Worm (Caenorhabditis elegans) whole organism, young adult: ENCODE data around the gene Y49F6C.8.

Source experiments
- F52B5.7 ChIP-seq: sonication (generic microtip); optimal IDR thresholded peaks from 2 replicates; lab custom pipeline; 2016; ENCODE audit warnings: mild to moderate bottlenecking, missing genetic modification characterization, missing compliant biosample characterization
- akir-1 ChIP-seq: fragments of 200-800 bp; sonication (Bioruptor generic); optimal IDR thresholded peaks from 2 replicates; lab custom pipeline; 2018; ENCODE audit warnings: mild to moderate bottlenecking, missing genetic modification characterization, moderate library complexity, missing compliant biosample characterization
- ama-1 ChIP-seq, 3 experiments: fragments of 150-350 bp in 1 of 3; sonication (generic microtip) in 2 of 3; optimal IDR thresholded peaks; 2 replicates each; lab custom pipeline; 2014 to 2018; ENCODE audit warnings: missing biosample characterization in 2 of 3, missing genetic modification characterization in 2 of 3, missing genetic modification reagents in 2 of 3
- dox-1 ChIP-seq: fragments of 200-800 bp; sonication (Bioruptor generic); IDR thresholded peaks from 2 replicates; pipeline ENCODE4 v1.3.6; 2022; ENCODE audit warnings: missing genetic modification reagents, missing genetic modification characterization, missing compliant biosample characterization
- ets-4 ChIP-seq: fragments of 200-800 bp; sonication (Bioruptor generic); optimal IDR thresholded peaks from 2 replicates; lab custom pipeline; 2018; ENCODE audit warnings: mild to moderate bottlenecking, missing genetic modification characterization, missing compliant biosample characterization
- let-526 ChIP-seq: fragments of 200-800 bp; sonication (Bioruptor generic); IDR thresholded peaks from 2 replicates; pipeline ENCODE4 v1.3.6; 2022; ENCODE audit warnings: missing genetic modification reagents, missing genetic modification characterization, missing compliant biosample characterization
- madf-8 ChIP-seq: fragments of 200-800 bp; sonication (Bioruptor generic); conservative IDR thresholded peaks from 2 replicates; pipeline ENCODE4 v1.3.6; 2022; ENCODE audit warnings: missing genetic modification reagents, missing genetic modification characterization, missing compliant biosample characterization
- nfya-1 ChIP-seq: sonication (generic microtip); optimal IDR thresholded peaks from 2 replicates; lab custom pipeline; 2017; ENCODE audit warnings: antibody characterized with exemption, missing compliant biosample characterization, missing genetic modification characterization, borderline replicate concordance; ENCODE audit not compliant: insufficient read depth
- nfya-2 ChIP-seq: fragments of 200-800 bp; sonication (Bioruptor generic); IDR thresholded peaks from 2 replicates; pipeline ENCODE4 v1.3.6; 2022; ENCODE audit warnings: missing genetic modification reagents, missing genetic modification characterization, missing compliant biosample characterization
- nhr-80 ChIP-seq: sonication (generic microtip); optimal IDR thresholded peaks from 2 replicates; lab custom pipeline; 2016; ENCODE audit warnings: missing genetic modification characterization, missing compliant biosample characterization
- snpc-1.1 ChIP-seq: sonication (generic microtip); optimal IDR thresholded peaks from 2 replicates; lab custom pipeline; 2017; ENCODE audit warnings: missing genetic modification characterization, mild to moderate bottlenecking, missing compliant biosample characterization, antibody characterized with exemption, moderate library complexity, missing genotype, missing genetic modification reagents; ENCODE audit not compliant: insufficient read depth
- tbp1 ChIP-seq: fragments of 200-800 bp; sonication (Bioruptor generic); optimal IDR thresholded peaks from 2 replicates; lab custom pipeline; 2018; ENCODE audit warnings: mild to moderate bottlenecking, missing genetic modification characterization, missing compliant biosample characterization
- ztf-3 ChIP-seq: fragments of 200-800 bp; sonication (Bioruptor generic); optimal IDR thresholded peaks from 2 replicates; lab custom pipeline; 2018; ENCODE audit warnings: mild to moderate bottlenecking, missing genetic modification characterization, missing compliant biosample characterization

ce11 chrII:3387503-3387902, 17.6 kb upstream of the Y49F6C.8 start, which contains the start of gene T06D4.6:
- TF ChIP-seq let-526 (no peak), nfya-1 (tag; lab: Kevin White, UChicago) (no peak), ztf-3 (GFP tag; lab: Kevin White, UChicago) (no peak), ets-4 (GFP tag; lab: Kevin White, UChicago) (no peak), dox-1 (GFP tag; lab: Robert Waterston, UW) (no peak), F52B5.7 (tag; lab: Kevin White, UChicago) (no peak), tbp1 (no peak), madf-8 (GFP tag; lab: Robert Waterston, UW) (no peak), nfya-2 (GFP tag; lab: Robert Waterston, UW) (no peak), snpc-1.1 (no peak), nhr-80 (tag; lab: Kevin White, UChicago) (no peak), akir-1 (no peak), ama-1 (optimal IDR thresholded peaks at IDR 0.05; lab: Kevin White, UChicago) (no peak), ama-1 (GFP tag; optimal IDR thresholded peaks at IDR 0.05; lab: Kevin White, UChicago) (no peak)
